In genomic region chr3R:13716827-13717226, dm6 we compare ENCODE assay signal across 2 fruit fly cellular contexts.
TF ChIP-seq lines count a peak whose summit lies in the region.

No protein-coding gene starts in this region.

TF ChIP-seq in whole organism, embryonic, 481 proteins besides CTCF, POLR2A, EP300 and RAD21 (continued from another document and continues in another):
- TF ChIP-seq ERR (GFP tag; optimal IDR thresholded peaks at IDR 0.05; lab: Kevin White, UChicago) (no peak), H2.0 (GFP tag; IDR thresholded peaks at IDR 0.05; lab: Robert Waterston, UW) (peak; percentile 45; the same call in 1 of the 2 replicates), CG2129 (GFP tag; IDR thresholded peaks at IDR 0.05; lab: Robert Waterston, UW; ENCODE audit: partially characterized antibody) (no peak), CG6854 (GFP tag; optimal IDR thresholded peaks at IDR 0.05; lab: Kevin White, UChicago) (no peak), Ada2b (GFP tag; IDR thresholded peaks at IDR 0.05; lab: Robert Waterston, UW) (no peak), unc-4 (GFP tag; IDR thresholded peaks at IDR 0.05; lab: Robert Waterston, UW; ENCODE audit: partially characterized antibody) (no peak), Trl (optimal IDR thresholded peaks at IDR 0.05; lab: Kevin White, UChicago) (no peak), Trl (GFP tag; optimal IDR thresholded peaks at IDR 0.05; lab: Kevin White, UChicago) (peak; percentile 3), lbe (GFP tag; optimal IDR thresholded peaks at IDR 0.05; lab: Kevin White, UChicago) (no peak), CG17912 (GFP tag; optimal IDR thresholded peaks at IDR 0.05; lab: Kevin White, UChicago) (no peak), otp (GFP tag; IDR thresholded peaks at IDR 0.05; lab: Robert Waterston, UW) (no peak), ken (GFP tag; IDR thresholded peaks at IDR 0.05; lab: Robert Waterston, UW) (peak; percentile 62; the same call in 2 of the 3 replicates), CG14014 (GFP tag; IDR thresholded peaks at IDR 0.05; lab: Robert Waterston, UW) (peak; percentile 31; the same call in 1 of the 2 replicates), CG1603 (tag; optimal IDR thresholded peaks at IDR 0.05; lab: Kevin White, UChicago) (peak; percentile 62), CG33213 (GFP tag; optimal IDR thresholded peaks at IDR 0.05; lab: Kevin White, UChicago) (peak; percentile 41), CG6272 (GFP tag; IDR thresholded peaks at IDR 0.05; lab: Robert Waterston, UW) (no peak), ttk (GFP tag; IDR thresholded peaks at IDR 0.05; lab: Robert Waterston, UW) (no peak), ind (GFP tag; optimal IDR thresholded peaks at IDR 0.05; lab: Kevin White, UChicago) (peak; percentile 9), CG12236 (GFP tag; optimal IDR thresholded peaks at IDR 0.05; lab: Kevin White, UChicago) (no peak), Pdp1 (GFP tag; optimal IDR thresholded peaks at IDR 0.05; lab: Kevin White, UChicago) (peak; percentile 12 to 64), row (GFP tag; IDR thresholded peaks at IDR 0.05; lab: Robert Waterston, UW) (peak; percentile 46; the same call in 2 of the 3 replicates), Sry-δ (GFP tag; optimal IDR thresholded peaks at IDR 0.05; lab: Kevin White, UChicago) (no peak), CG18011 (GFP tag; optimal IDR thresholded peaks at IDR 0.05; lab: Kevin White, UChicago) (no peak), corto (GFP tag; optimal IDR thresholded peaks at IDR 0.05; lab: Kevin White, UChicago) (peak; percentile 1), az2 (GFP tag; optimal IDR thresholded peaks at IDR 0.05; lab: Kevin White, UChicago) (no peak), nom (GFP tag; optimal IDR thresholded peaks at IDR 0.05; lab: Kevin White, UChicago) (peak; percentile 62), Hr78 (GFP tag; optimal IDR thresholded peaks at IDR 0.05; lab: Kevin White, UChicago) (peak in 1 of 2 experiments; percentile 14), jumu (GFP tag; optimal IDR thresholded peaks at IDR 0.05; lab: Kevin White, UChicago) (peak; percentile 32), Fer1 (GFP tag; optimal IDR thresholded peaks at IDR 0.05; lab: Kevin White, UChicago) (no peak), CG8388 (GFP tag; optimal IDR thresholded peaks at IDR 0.05; lab: Kevin White, UChicago) (peak; percentile 35), hth (optimal IDR thresholded peaks at IDR 0.05; lab: Kevin White, UChicago) (no peak), CG2712 (tag; optimal IDR thresholded peaks at IDR 0.05; lab: Kevin White, UChicago) (peak; percentile 16), CG9727 (GFP tag; optimal IDR thresholded peaks at IDR 0.05; lab: Kevin White, UChicago) (no peak), Blimp-1 (GFP tag; optimal IDR thresholded peaks at IDR 0.05; lab: Kevin White, UChicago) (peak; percentile 39), Lhr (GFP tag; optimal IDR thresholded peaks at IDR 0.05; lab: Kevin White, UChicago) (no peak), CG3281 (GFP tag; optimal IDR thresholded peaks at IDR 0.05; lab: Kevin White, UChicago) (no peak), slbo (GFP tag; IDR thresholded peaks at IDR 0.05; lab: Robert Waterston, UW) (peak; percentile 29; the same call in 1 of the 2 replicates), CG3995 (GFP tag; optimal IDR thresholded peaks at IDR 0.05; lab: Kevin White, UChicago) (no peak), eyg (GFP tag; optimal IDR thresholded peaks at IDR 0.05; lab: Kevin White, UChicago) (peak; percentile 48), crp (GFP tag; optimal IDR thresholded peaks at IDR 0.05; lab: Kevin White, UChicago) (no peak), CHES-1-like (GFP tag; optimal IDR thresholded peaks at IDR 0.05; lab: Kevin White, UChicago) (no peak), lilli (GFP tag; optimal IDR thresholded peaks at IDR 0.05; lab: Kevin White, UChicago) (no peak), CG17359 (tag; optimal IDR thresholded peaks at IDR 0.05; lab: Kevin White, UChicago) (peak; percentile 35), Chrac-16 (GFP tag; optimal IDR thresholded peaks at IDR 0.05; lab: Kevin White, UChicago) (no peak), CG5953 (GFP tag; IDR thresholded peaks at IDR 0.05; lab: Robert Waterston, UW) (no peak), Opbp (GFP tag; IDR thresholded peaks at IDR 0.05; lab: Robert Waterston, UW; ENCODE audit: partially characterized antibody) (no peak), Awh (GFP tag; IDR thresholded peaks at IDR 0.05; lab: Robert Waterston, UW) (peak; percentile 49; the same call in 1 of the 2 replicates), CG14441 (GFP tag; IDR thresholded peaks at IDR 0.05; lab: Robert Waterston, UW) (peak; percentile 47), CG14667 (GFP tag; IDR thresholded peaks at IDR 0.05; lab: Robert Waterston, UW) (no peak), CG5245 (GFP tag; optimal IDR thresholded peaks at IDR 0.05; lab: Kevin White, UChicago) (no peak), H15 (GFP tag; IDR thresholded peaks at IDR 0.05; lab: Robert Waterston, UW) (peak; percentile 45; the same call in 1 of the 3 replicates), dmrt99B (tag; optimal IDR thresholded peaks at IDR 0.05; lab: Kevin White, UChicago) (peak; percentile 22), Nf-YA (GFP tag; IDR thresholded peaks at IDR 0.05; lab: Robert Waterston, UW) (peak; percentile 46; the same call in 1 of the 2 replicates), Rfx (GFP tag; IDR thresholded peaks at IDR 0.05; lab: Robert Waterston, UW) (peak; percentile 35; the same call in 1 of the 2 replicates), CG2875 (GFP tag; optimal IDR thresholded peaks at IDR 0.05; lab: Kevin White, UChicago) (peak; percentile 31), B-H1 (GFP tag; IDR thresholded peaks at IDR 0.05; lab: Robert Waterston, UW) (peak; percentile 25; the same call in 1 of the 3 replicates), CkIIα-i1 (GFP tag; IDR thresholded peaks at IDR 0.05; lab: Robert Waterston, UW) (no peak), bab2 (GFP tag; optimal IDR thresholded peaks at IDR 0.05; lab: Kevin White, UChicago) (peak; percentile 74), sqz (GFP tag; optimal IDR thresholded peaks at IDR 0.05; lab: Kevin White, UChicago) (no peak), nmo (GFP tag; optimal IDR thresholded peaks at IDR 0.05; lab: Kevin White, UChicago) (peak; percentile 75), ranshi (GFP tag; IDR thresholded peaks at IDR 0.05; lab: Robert Waterston, UW) (peak; percentile 41; the same call in 1 of the 2 replicates), CG13424 (tag; optimal IDR thresholded peaks at IDR 0.05; lab: Kevin White, UChicago) (peak; percentile 5), Sox102F (GFP tag; optimal IDR thresholded peaks at IDR 0.05; lab: Kevin White, UChicago) (peak; percentile 17), CG15011 (GFP tag; optimal IDR thresholded peaks at IDR 0.05; lab: Kevin White, UChicago) (no peak)

TF ChIP-seq in whole organism, prepupa, 60 proteins besides CTCF, POLR2A, EP300 and RAD21 (continued from another document):
- TF ChIP-seq eg (GFP tag; IDR thresholded peaks at IDR 0.05; lab: Robert Waterston, UW) (peak; percentile 96), CG11762 (GFP tag; optimal IDR thresholded peaks at IDR 0.05; lab: Kevin White, UChicago; ENCODE audit: insufficient read depth) (peak; percentile 64), net (GFP tag; optimal IDR thresholded peaks at IDR 0.05; lab: Kevin White, UChicago) (peak; percentile 82), acj6 (GFP tag; optimal IDR thresholded peaks at IDR 0.05; lab: Kevin White, UChicago) (peak; percentile 80), Hr4 (GFP tag; optimal IDR thresholded peaks at IDR 0.05; lab: Kevin White, UChicago) (peak; percentile 88), Hr39 (GFP tag; optimal IDR thresholded peaks at IDR 0.05; lab: Kevin White, UChicago) (peak; percentile 67), cyc (GFP tag; optimal IDR thresholded peaks at IDR 0.05; lab: Kevin White, UChicago) (peak; percentile 63), CG34406 (GFP tag; optimal IDR thresholded peaks at IDR 0.05; lab: Kevin White, UChicago) (peak; percentile 51), Sox15 (GFP tag; optimal IDR thresholded peaks at IDR 0.05; lab: Kevin White, UChicago) (peak; percentile 40), Eip78C (GFP tag; lab: Kevin White, UChicago) (peak; percentile 99), CG6808 (GFP tag; optimal IDR thresholded peaks at IDR 0.05; lab: Kevin White, UChicago) (peak; percentile 71), CG6163 (GFP tag; IDR thresholded peaks at IDR 0.05; lab: Robert Waterston, UW) (peak; percentile 97), dac (GFP tag; optimal IDR thresholded peaks at IDR 0.05; lab: Kevin White, UChicago) (peak; percentile 88), CG3919 (GFP tag; optimal IDR thresholded peaks at IDR 0.05; lab: Kevin White, UChicago) (peak; percentile 85), CG32006 (GFP tag; optimal IDR thresholded peaks at IDR 0.05; lab: Kevin White, UChicago) (peak; percentile 93), topi (GFP tag; optimal IDR thresholded peaks at IDR 0.05; lab: Kevin White, UChicago) (peak; percentile 59), Sox102F (GFP tag; optimal IDR thresholded peaks at IDR 0.05; lab: Kevin White, UChicago) (peak; percentile 49), CG8119 (GFP tag; IDR thresholded peaks at IDR 0.05; lab: Robert Waterston, UW) (peak; percentile 95), esn (GFP tag; optimal IDR thresholded peaks at IDR 0.05; lab: Kevin White, UChicago) (peak; percentile 70), dsx (GFP tag; optimal IDR thresholded peaks at IDR 0.05; lab: Kevin White, UChicago; ENCODE audit: poor library complexity, severe bottlenecking) (peak; percentile 70), CG6854 (GFP tag; optimal IDR thresholded peaks at IDR 0.05; lab: Kevin White, UChicago) (no peak), lz (GFP tag; optimal IDR thresholded peaks at IDR 0.05; lab: Kevin White, UChicago) (peak; percentile 73), OdsH (GFP tag; optimal IDR thresholded peaks at IDR 0.05; lab: Kevin White, UChicago) (peak; percentile 87), CG10669 (GFP tag; optimal IDR thresholded peaks at IDR 0.05; lab: Kevin White, UChicago) (peak; percentile 70), Ets96B (tag; optimal IDR thresholded peaks at IDR 0.05; lab: Kevin White, UChicago) (peak; percentile 64), CG9139 (GFP tag; optimal IDR thresholded peaks at IDR 0.05; lab: Kevin White, UChicago) (peak; percentile 13), fkh (GFP tag; optimal IDR thresholded peaks at IDR 0.05; lab: Kevin White, UChicago) (no peak), pdm3 (GFP tag; optimal IDR thresholded peaks at IDR 0.05; lab: Kevin White, UChicago) (peak; percentile 85), CG10631 (GFP tag; optimal IDR thresholded peaks at IDR 0.05; lab: Kevin White, UChicago) (peak; percentile 84), salr (GFP tag; optimal IDR thresholded peaks at IDR 0.05; lab: Kevin White, UChicago) (peak; percentile 64 to 77), CG6792 (GFP tag; optimal IDR thresholded peaks at IDR 0.05; lab: Kevin White, UChicago) (peak; percentile 81), Smox (GFP tag; optimal IDR thresholded peaks at IDR 0.05; lab: Kevin White, UChicago) (peak; percentile 51), Sox14 (GFP tag; optimal IDR thresholded peaks at IDR 0.05; lab: Kevin White, UChicago) (peak; percentile 83), CG15336 (GFP tag; IDR thresholded peaks at IDR 0.05; lab: Robert Waterston, UW) (peak; percentile 93), Ets21C (GFP tag; optimal IDR thresholded peaks at IDR 0.05; lab: Kevin White, UChicago) (peak; percentile 45), CG1621 (tag; optimal IDR thresholded peaks at IDR 0.05; lab: Kevin White, UChicago) (peak; percentile 80)
